Worm (Caenorhabditis elegans): Measurements from ENCODE around the gene asp-4.
A peak's percentile ranks its signal among the peaks of the same experiment; 100 is the strongest.

Gene asp-4

ce11 chrX:13232259-13232658 lies 11.0 kb upstream of the asp-4 start, which contains the start of gene bgnt-1.5:
Gene bgnt-1.5 (minus strand): TSS chrX:13232359.
- TF ChIP-seq ceh-16 (tag; optimal IDR thresholded peaks at IDR 0.05) (no peak), alr-1 (tag; optimal IDR thresholded peaks at IDR 0.05) (no peak), nhr-23 (tag; optimal IDR thresholded peaks at IDR 0.05) (no peak), sma-3 (GFP tag; optimal IDR thresholded peaks at IDR 0.05) (no peak), unc-55 (GFP tag; optimal IDR thresholded peaks at IDR 0.05) (no peak), dmd-4 (tag; optimal IDR thresholded peaks at IDR 0.05) (no peak), mbf-1 (tag; optimal IDR thresholded peaks at IDR 0.05) (no peak), nhr-6 (tag; optimal IDR thresholded peaks at IDR 0.05) (no peak)

ce11 chrX:13227778-13228177 lies 6.5 kb upstream of the asp-4 start:
- TF ChIP-seq ZK546.5 (tag; optimal IDR thresholded peaks at IDR 0.05), result no peak
- TF ChIP-seq alr-1 (tag; optimal IDR thresholded peaks at IDR 0.05), result no peak
- no peak for TF ChIP-seq nhr-11 (tag; optimal IDR thresholded peaks at IDR 0.05)
- no peak for TF ChIP-seq dmd-4 (tag; optimal IDR thresholded peaks at IDR 0.05)
- no peak for TF ChIP-seq nhr-77 (tag; optimal IDR thresholded peaks at IDR 0.05)
- TF ChIP-seq nhr-21 (tag; optimal IDR thresholded peaks at IDR 0.05), result no peak
- no peak for TF ChIP-seq ama-1 (optimal IDR thresholded peaks at IDR 0.05)
- TF ChIP-seq Y55F3AM.14 (GFP tag; optimal IDR thresholded peaks at IDR 0.05), result no peak
- TF ChIP-seq unc-39 (tag; optimal IDR thresholded peaks at IDR 0.05), result no peak
- TF ChIP-seq ztf-4 (tag; optimal IDR thresholded peaks at IDR 0.05), result no peak
- no peak for TF ChIP-seq fos-1 (tag; optimal IDR thresholded peaks at IDR 0.05)
- no peak for TF ChIP-seq gmeb-1 (tag; optimal IDR thresholded peaks at IDR 0.05)
- TF ChIP-seq elt-3 (tag; optimal IDR thresholded peaks at IDR 0.05), result no peak
- TF ChIP-seq lin-39 (tag; optimal IDR thresholded peaks at IDR 0.05), result no peak
- no peak for TF ChIP-seq unc-62 (GFP tag; optimal IDR thresholded peaks at IDR 0.05)
- no peak for TF ChIP-seq crh-2 (tag; optimal IDR thresholded peaks at IDR 0.05)
- TF ChIP-seq sma-9 (GFP tag; optimal IDR thresholded peaks at IDR 0.05), result no peak
- TF ChIP-seq sma-9 (tag; optimal IDR thresholded peaks at IDR 0.05), result no peak

- TF ChIP-seq R02D3.7 (tag; optimal IDR thresholded peaks at IDR 0.05) (no peak), crh-2 (tag; optimal IDR thresholded peaks at IDR 0.05) (peak; percentile 69)
Measured at ce11 chrX:13226614-13227096, 5.4 kb upstream of the asp-4 start, which contains the start of gene skr-21. Gene skr-21 (minus strand): TSS chrX:13226664.

- TF ChIP-seq lsy-2 (tag; optimal IDR thresholded peaks at IDR 0.05), result peak in 1 of 2 experiments; percentile 25
- TF ChIP-seq sma-9 (GFP tag; optimal IDR thresholded peaks at IDR 0.05), result peak; percentile 14
- TF ChIP-seq sma-9 (tag; optimal IDR thresholded peaks at IDR 0.05), result no peak
- TF ChIP-seq ama-1 (optimal IDR thresholded peaks at IDR 0.05), result peak; percentile 13
- peak; percentile 51 for TF ChIP-seq C34F6.9 (tag; optimal IDR thresholded peaks at IDR 0.05)
- no peak for TF ChIP-seq blmp-1 (tag; optimal IDR thresholded peaks at IDR 0.05; ENCODE audit: insufficient read depth)
- TF ChIP-seq ZK546.5 (tag; optimal IDR thresholded peaks at IDR 0.05), result no peak
- peak; percentile 37 for TF ChIP-seq nhr-129 (tag; optimal IDR thresholded peaks at IDR 0.05)
- TF ChIP-seq unc-55 (GFP tag; optimal IDR thresholded peaks at IDR 0.05), result peak; percentile 53
- no peak for TF ChIP-seq dmd-4 (tag; optimal IDR thresholded peaks at IDR 0.05)
- peak; percentile 56 for TF ChIP-seq fos-1 (tag; optimal IDR thresholded peaks at IDR 0.05)
- peak; percentile 34 for TF ChIP-seq crh-2 (tag; optimal IDR thresholded peaks at IDR 0.05)
- TF ChIP-seq egl-27 (tag; optimal IDR thresholded peaks at IDR 0.05), result no peak
- TF ChIP-seq lin-11 (tag; optimal IDR thresholded peaks at IDR 0.05), result peak; percentile 21
- TF ChIP-seq nhr-21 (tag; optimal IDR thresholded peaks at IDR 0.05), result no peak
- TF ChIP-seq peb-1 (tag; optimal IDR thresholded peaks at IDR 0.05), result no peak
Measured at ce11 chrX:13225111-13225905, 4.0 kb upstream of the asp-4 start.

- TF ChIP-seq ztf-4 (tag; optimal IDR thresholded peaks at IDR 0.05) (no peak), lin-13 (GFP tag; optimal IDR thresholded peaks at IDR 0.05) (no peak), skn-1 (tag; optimal IDR thresholded peaks at IDR 0.05) (no peak), nhr-25 (tag; optimal IDR thresholded peaks at IDR 0.05) (no peak), unc-62 (GFP tag; optimal IDR thresholded peaks at IDR 0.05) (no peak), alr-1 (tag; optimal IDR thresholded peaks at IDR 0.05) (no peak), snpc-4 (tag; optimal IDR thresholded peaks at IDR 0.05) (no peak), nhr-77 (tag; optimal IDR thresholded peaks at IDR 0.05) (no peak), crh-2 (tag; optimal IDR thresholded peaks at IDR 0.05) (no peak), nhr-129 (tag; optimal IDR thresholded peaks at IDR 0.05) (no peak), ama-1 (optimal IDR thresholded peaks at IDR 0.05) (no peak), sma-9 (GFP tag; optimal IDR thresholded peaks at IDR 0.05) (no peak), sma-9 (tag; optimal IDR thresholded peaks at IDR 0.05) (no peak), fos-1 (tag; optimal IDR thresholded peaks at IDR 0.05) (no peak), lin-39 (tag; optimal IDR thresholded peaks at IDR 0.05) (no peak), mdl-1 (tag; optimal IDR thresholded peaks at IDR 0.05) (no peak)
Measured at ce11 chrX:13224608-13225007, 3.3 kb upstream of the asp-4 start, which contains the start of gene skr-19. Gene skr-19 (minus strand): TSS chrX:13224708.
